Worm (Caenorhabditis elegans): Measurements from ENCODE around the gene ZK795.2.

ZK795.2 gene

DNA sequence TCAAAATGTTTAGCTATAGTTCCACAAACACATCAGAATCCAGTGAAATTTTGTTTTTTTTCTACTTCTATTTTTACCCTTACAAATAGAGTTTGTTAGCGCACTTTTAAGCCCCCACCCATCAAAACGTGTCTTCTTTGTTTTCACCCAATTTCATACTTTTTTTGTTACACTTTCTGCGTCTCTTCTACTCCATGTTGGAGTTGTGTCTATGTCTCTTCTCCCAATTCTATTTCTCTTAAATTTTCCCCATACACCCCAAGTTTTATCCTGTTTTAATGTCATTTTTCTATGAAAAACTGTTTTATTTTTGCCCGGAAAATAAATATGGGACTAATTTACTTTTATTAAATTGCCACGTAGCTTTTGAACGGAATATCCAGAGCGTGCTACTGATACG is 13.4 kb downstream of the ZK795.2 start:
- TF ChIP-seq mdl-1 (tag; optimal IDR thresholded peaks at IDR 0.05) (no peak), lin-39 (tag; optimal IDR thresholded peaks at IDR 0.05) (no peak), lsy-2 (tag; optimal IDR thresholded peaks at IDR 0.05) (no peak), crh-2 (tag; optimal IDR thresholded peaks at IDR 0.05) (peak; percentile 24), unc-55 (GFP tag; optimal IDR thresholded peaks at IDR 0.05) (peak; percentile 50), ama-1 (optimal IDR thresholded peaks at IDR 0.05) (no peak), nhr-77 (tag; optimal IDR thresholded peaks at IDR 0.05) (no peak), alr-1 (tag; optimal IDR thresholded peaks at IDR 0.05) (no peak), unc-62 (GFP tag; optimal IDR thresholded peaks at IDR 0.05) (no peak), fos-1 (tag; optimal IDR thresholded peaks at IDR 0.05) (no peak)

DNA sequence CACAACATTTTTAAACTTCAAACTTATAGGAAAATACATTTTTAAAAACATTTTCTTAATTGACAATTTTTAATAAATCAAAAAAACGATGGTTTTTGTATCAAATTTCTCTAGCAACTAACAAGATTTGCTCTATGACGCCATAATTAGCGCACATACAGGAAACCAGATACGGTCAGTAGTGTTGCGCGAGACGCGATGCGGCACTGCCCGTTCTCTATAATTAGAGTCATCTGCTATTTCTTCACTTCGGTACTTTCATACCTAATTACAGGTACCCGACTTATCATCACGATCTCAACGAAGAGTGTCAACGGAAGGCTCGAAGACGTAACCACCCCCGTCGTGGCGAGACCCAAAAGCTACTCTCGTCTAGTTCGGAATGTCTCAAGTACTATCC is 14.2 kb downstream of the ZK795.2 start:
- TF ChIP-seq lin-11 (tag; optimal IDR thresholded peaks at IDR 0.05), result no peak
- no peak for TF ChIP-seq nhr-10 (tag; optimal IDR thresholded peaks at IDR 0.05)
- TF ChIP-seq nhr-25 (tag; optimal IDR thresholded peaks at IDR 0.05), result no peak
- no peak for TF ChIP-seq egl-27 (tag; optimal IDR thresholded peaks at IDR 0.05)
- TF ChIP-seq mbf-1 (tag; optimal IDR thresholded peaks at IDR 0.05), result no peak
- no peak for TF ChIP-seq ZK546.5 (tag; optimal IDR thresholded peaks at IDR 0.05)
- TF ChIP-seq nhr-11 (tag; optimal IDR thresholded peaks at IDR 0.05), result no peak
- TF ChIP-seq lsy-2 (tag; optimal IDR thresholded peaks at IDR 0.05), result no peak
- TF ChIP-seq Y55F3AM.14 (GFP tag; optimal IDR thresholded peaks at IDR 0.05), result no peak

DNA sequence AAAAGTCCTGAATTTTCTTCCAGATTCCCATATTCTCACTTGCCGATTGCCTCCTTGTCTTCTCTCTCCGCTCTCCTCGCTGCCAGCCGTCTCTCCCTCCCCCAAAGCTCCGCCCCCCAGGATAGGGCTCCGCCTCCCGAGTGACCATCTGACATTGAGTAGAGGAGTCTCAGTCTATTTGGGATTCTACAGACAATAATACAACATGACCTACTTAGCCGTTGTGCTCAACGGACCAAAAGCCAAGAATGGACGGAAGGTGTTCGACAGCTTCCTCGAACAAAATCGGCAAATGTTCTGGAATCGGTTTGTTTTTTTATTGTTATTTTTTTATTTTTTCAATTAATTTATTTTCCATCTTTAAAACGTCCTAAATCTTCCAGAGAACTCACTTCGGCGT is 16.8 kb downstream of the ZK795.2 start, which contains the start of gene ham-1:
TSS of gene ham-1 (plus strand) at position 173 of the 400 bp plus-strand sequence.
- TF ChIP-seq ztf-4 (tag; optimal IDR thresholded peaks at IDR 0.05) (no peak), peb-1 (tag; optimal IDR thresholded peaks at IDR 0.05) (no peak), ceh-82 (tag; optimal IDR thresholded peaks at IDR 0.05) (no peak), mbf-1 (tag; optimal IDR thresholded peaks at IDR 0.05) (no peak), egl-27 (tag; optimal IDR thresholded peaks at IDR 0.05) (no peak), sma-3 (GFP tag; optimal IDR thresholded peaks at IDR 0.05) (no peak), dmd-4 (tag; optimal IDR thresholded peaks at IDR 0.05) (no peak)

DNA sequence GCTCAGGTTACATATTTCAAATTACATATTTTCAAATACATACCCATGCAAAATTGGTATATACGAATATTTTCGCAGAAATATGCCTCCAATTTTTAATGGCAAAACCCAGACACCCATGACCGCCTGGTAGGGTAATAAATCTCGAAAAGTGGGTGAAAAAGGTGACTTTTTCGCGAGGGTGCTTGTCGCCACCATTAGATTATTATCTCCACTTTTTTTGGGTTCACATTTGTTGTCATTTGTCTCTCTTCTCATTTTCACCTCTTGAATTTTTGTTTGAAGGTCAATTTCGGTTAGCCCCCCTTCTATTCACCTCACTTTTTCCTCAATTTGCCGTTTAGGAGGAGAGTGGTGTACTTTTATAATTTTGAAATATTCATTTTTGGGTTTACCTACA is 18.5 kb downstream of the ZK795.2 start:
- TF ChIP-seq egl-27 (tag; optimal IDR thresholded peaks at IDR 0.05) (no peak), ceh-16 (tag; optimal IDR thresholded peaks at IDR 0.05) (peak; percentile 73), sma-9 (GFP tag; optimal IDR thresholded peaks at IDR 0.05) (no peak), sma-9 (tag; optimal IDR thresholded peaks at IDR 0.05) (no peak), ztf-4 (tag; optimal IDR thresholded peaks at IDR 0.05) (no peak), nhr-237 (tag; optimal IDR thresholded peaks at IDR 0.05) (no peak), nhr-25 (tag; optimal IDR thresholded peaks at IDR 0.05) (peak; percentile 16)

DNA sequence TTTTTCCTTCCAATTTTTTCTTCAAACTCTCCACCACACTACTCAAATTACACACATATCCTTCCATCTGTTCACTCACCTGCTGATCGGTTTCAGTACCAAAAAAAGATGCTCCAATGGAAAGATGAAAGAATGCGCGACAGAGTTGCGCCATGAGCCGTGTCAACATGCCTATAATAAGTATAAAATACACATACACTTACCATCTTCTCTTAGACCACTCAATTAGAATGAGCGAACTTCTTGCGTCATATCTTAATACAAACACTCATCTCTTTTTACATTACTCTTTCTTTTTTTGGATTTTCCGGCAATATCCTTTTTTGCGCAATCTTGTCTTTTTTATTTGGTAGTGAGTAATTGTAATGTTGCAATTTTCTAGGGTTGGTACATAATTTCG is 21.1 kb downstream of the ZK795.2 start:
- no peak for TF ChIP-seq nhr-77 (tag; optimal IDR thresholded peaks at IDR 0.05)
- no peak for TF ChIP-seq aly-2 (tag; optimal IDR thresholded peaks at IDR 0.05)
- TF ChIP-seq ztf-11 (tag; optimal IDR thresholded peaks at IDR 0.05), result no peak
- TF ChIP-seq ceh-82 (tag; optimal IDR thresholded peaks at IDR 0.05), result no peak
- no peak for TF ChIP-seq nhr-237 (tag; optimal IDR thresholded peaks at IDR 0.05)
- TF ChIP-seq ama-1 (optimal IDR thresholded peaks at IDR 0.05), result no peak
- TF ChIP-seq mab-5 (tag; optimal IDR thresholded peaks at IDR 0.05), result no peak
- no peak for TF ChIP-seq blmp-1 (tag; optimal IDR thresholded peaks at IDR 0.05; ENCODE audit: insufficient read depth)
- TF ChIP-seq snpc-4 (tag; optimal IDR thresholded peaks at IDR 0.05), result no peak
- no peak for TF ChIP-seq nhr-6 (tag; optimal IDR thresholded peaks at IDR 0.05)
- no peak for TF ChIP-seq peb-1 (tag; optimal IDR thresholded peaks at IDR 0.05)
- no peak for TF ChIP-seq mdl-1 (tag; optimal IDR thresholded peaks at IDR 0.05)
- no peak for TF ChIP-seq unc-62 (GFP tag; optimal IDR thresholded peaks at IDR 0.05)
- no peak for TF ChIP-seq ceh-16 (tag; optimal IDR thresholded peaks at IDR 0.05)
- no peak for TF ChIP-seq unc-55 (GFP tag; optimal IDR thresholded peaks at IDR 0.05)
- TF ChIP-seq nhr-129 (tag; optimal IDR thresholded peaks at IDR 0.05), result no peak
- TF ChIP-seq nhr-25 (tag; optimal IDR thresholded peaks at IDR 0.05), result no peak
- no peak for TF ChIP-seq unc-39 (tag; optimal IDR thresholded peaks at IDR 0.05)

Data from whole organism, L2 larva.